Worm (Caenorhabditis elegans): ENCODE measurements around the gene ZK105.12.

- TF ChIP-seq ceh-79 (tag; optimal IDR thresholded peaks at IDR 0.05) (no peak), nhr-27 (tag; optimal IDR thresholded peaks at IDR 0.05) (no peak), unc-62 (GFP tag; optimal IDR thresholded peaks at IDR 0.05) (no peak)
Observed at ce11 chrV:7696842-7697241, 19.1 kb downstream of the ZK105.12 start, which contains the start of gene ZK105.3.

All from whole organism, young adult.